Worm (Caenorhabditis elegans) whole organism, L2 larva: ENCODE measurements around the gene R09H10.6.

Experiments
- alr-1 ChIP-seq: fragments of 150-350 bp; optimal IDR thresholded peaks from 2 replicates; lab custom pipeline; 2014; ENCODE audit warnings: missing biosample characterization, missing genetic modification characterization
- aly-2 ChIP-seq: fragments of 150-350 bp; optimal IDR thresholded peaks from 2 replicates; lab custom pipeline; 2014; ENCODE audit warnings: missing biosample characterization, missing genetic modification characterization
- ama-1 ChIP-seq: fragments of 150-350 bp; optimal IDR thresholded peaks from 2 replicates; lab custom pipeline; 2018; ENCODE audit warnings: inconsistent platforms
- egl-27 ChIP-seq: sonication (generic microtip); optimal IDR thresholded peaks from 3 replicates; lab custom pipeline; 2017; ENCODE audit warnings: missing biosample characterization, missing genetic modification reagents, missing genetic modification characterization
- elt-3 ChIP-seq: sonication (generic microtip); optimal IDR thresholded peaks from 2 replicates; lab custom pipeline; 2017; ENCODE audit warnings: missing biosample characterization, missing genetic modification characterization
- gmeb-1 ChIP-seq: fragments of 150-350 bp; optimal IDR thresholded peaks from 2 replicates; lab custom pipeline; 2014; ENCODE audit warnings: missing biosample characterization, missing genetic modification characterization
- lin-39 ChIP-seq: fragments of 150-350 bp; optimal IDR thresholded peaks from 2 replicates; lab custom pipeline; 2014; ENCODE audit warnings: missing biosample characterization, missing genetic modification reagents, missing genetic modification characterization
- lsy-2 ChIP-seq, 2 experiments: fragments of 150-350 bp in 1 of 2; sonication (generic microtip) in 1 of 2; optimal IDR thresholded peaks; 2 replicates each; lab custom pipeline; 2014 to 2017; ENCODE audit warnings: missing biosample characterization in 2 of 2, missing genetic modification characterization in 2 of 2
- mbf-1 ChIP-seq: sonication (generic microtip); optimal IDR thresholded peaks from 2 replicates; lab custom pipeline; 2017; ENCODE audit warnings: missing biosample characterization, missing genetic modification characterization
- mdl-1 ChIP-seq, 2 experiments: fragments of 150-350 bp in 1 of 2; sonication (generic microtip) in 1 of 2; optimal IDR thresholded peaks; 2 replicates each; lab custom pipeline; 2017; ENCODE audit warnings: missing biosample characterization in 2 of 2, missing genetic modification characterization in 2 of 2
- nhr-10 ChIP-seq: sonication (generic microtip); optimal IDR thresholded peaks from 2 replicates; lab custom pipeline; 2017; ENCODE audit warnings: missing biosample characterization, missing genetic modification characterization
- skn-1 ChIP-seq: sonication (generic microtip); optimal IDR thresholded peaks from 2 replicates; lab custom pipeline; 2017; ENCODE audit warnings: missing biosample characterization, missing genetic modification characterization
- sma-9 ChIP-seq, 2 experiments: fragments of 150-350 bp in 1 of 2; sonication (generic microtip) in 1 of 2; optimal IDR thresholded peaks; 2 replicates each; lab custom pipeline; 2014 to 2016; ENCODE audit warnings: missing genetic modification characterization in 2 of 2, mild to moderate bottlenecking in 1 of 2, missing biosample characterization in 1 of 2, missing compliant biosample characterization in 1 of 2, missing genetic modification reagents in 1 of 2, moderate library complexity in 1 of 2
- ztf-4 ChIP-seq: fragments of 150-350 bp; optimal IDR thresholded peaks from 2 replicates; lab custom pipeline; 2014; ENCODE audit warnings: missing biosample characterization, missing genetic modification characterization

ce11 chrIV:10573471-10573870 is 34.9 kb upstream of the R09H10.6 start:
- TF ChIP-seq ztf-4 (tag; lab: Kevin White, UChicago) (no peak), skn-1 (no peak), ama-1 (lab: Kevin White, UChicago) (no peak), aly-2 (tag; lab: Kevin White, UChicago) (no peak), lsy-2 (tag; optimal IDR thresholded peaks at IDR 0.05; lab: Kevin White, UChicago) (no peak), elt-3 (tag; lab: Kevin White, UChicago) (no peak), alr-1 (tag; lab: Kevin White, UChicago) (no peak), mdl-1 (tag; optimal IDR thresholded peaks at IDR 0.05; lab: Kevin White, UChicago) (no peak), egl-27 (tag; lab: Kevin White, UChicago) (no peak), nhr-10 (tag; lab: Kevin White, UChicago) (no peak), gmeb-1 (tag; lab: Kevin White, UChicago) (no peak), mbf-1 (no peak), sma-9 (GFP tag; optimal IDR thresholded peaks at IDR 0.05; lab: Kevin White, UChicago) (no peak), sma-9 (tag; optimal IDR thresholded peaks at IDR 0.05; lab: Kevin White, UChicago) (no peak), lin-39 (no peak)
